Worm (Caenorhabditis elegans) whole organism, young adult: ENCODE data around the gene deb-1.

Source experiments
- B0035.1 ChIP-seq: sonication (generic microtip); optimal IDR thresholded peaks from 2 replicates; lab custom pipeline; 2016; ENCODE audit warnings: missing genetic modification characterization, mild to moderate bottlenecking, missing compliant biosample characterization, missing genotype, missing genetic modification reagents
- B0261.1 ChIP-seq: sonication (generic microtip); optimal IDR thresholded peaks from 2 replicates; lab custom pipeline; 2016; ENCODE audit warnings: mild to moderate bottlenecking, missing genetic modification characterization, moderate library complexity, missing compliant biosample characterization
- B0336.3 ChIP-seq: fragments of 200-800 bp; sonication (Bioruptor generic); IDR thresholded peaks from 2 replicates; pipeline ENCODE4 v1.3.6; 2022; ENCODE audit warnings: missing genetic modification characterization, missing compliant biosample characterization
- C06A6.2 ChIP-seq: fragments of 200-800 bp; sonication (Bioruptor generic); conservative IDR thresholded peaks from 2 replicates; pipeline ENCODE4 v1.3.6; 2022; ENCODE audit warnings: missing genetic modification characterization, missing compliant biosample characterization
- C17E4.6 ChIP-seq: fragments of 200-800 bp; sonication (Bioruptor generic); IDR thresholded peaks from 2 replicates; pipeline ENCODE4 v1.3.6; 2022; ENCODE audit warnings: missing genetic modification reagents, missing genetic modification characterization, missing compliant biosample characterization
- F23B12.7 ChIP-seq: sonication (generic microtip); optimal IDR thresholded peaks from 2 replicates; lab custom pipeline; 2017; ENCODE audit warnings: missing genetic modification characterization, mild to moderate bottlenecking, missing compliant biosample characterization, antibody characterized with exemption, moderate library complexity; ENCODE audit not compliant: insufficient read depth
- F33H1.4 ChIP-seq: fragments of 200-800 bp; sonication (Bioruptor generic); IDR thresholded peaks from 2 replicates; pipeline ENCODE4 v1.3.6; 2022; ENCODE audit warnings: missing genetic modification reagents, missing genetic modification characterization, missing compliant biosample characterization
- K11D2.4 ChIP-seq: fragments of 200-800 bp; sonication (Bioruptor generic); IDR thresholded peaks from 2 replicates; pipeline ENCODE4 v1.3.6; 2022; ENCODE audit warnings: missing genetic modification reagents, missing genetic modification characterization, missing compliant biosample characterization
- K12H6.12 ChIP-seq: fragments of 200-800 bp; sonication (Bioruptor generic); optimal IDR thresholded peaks from 2 replicates; lab custom pipeline; 2018; ENCODE audit warnings: mild to moderate bottlenecking, missing genetic modification characterization, missing compliant biosample characterization
- Y53G8AR.9 ChIP-seq: fragments of 200-800 bp; sonication (Bioruptor generic); conservative IDR thresholded peaks from 2 replicates; pipeline ENCODE4 v1.3.6; 2022; ENCODE audit warnings: missing genetic modification reagents, missing genetic modification characterization, missing compliant biosample characterization
- Y95B8A.8 ChIP-seq: fragments of 200-800 bp; sonication (Bioruptor generic); IDR thresholded peaks from 2 replicates; pipeline ENCODE4 v1.3.6; 2022; ENCODE audit warnings: missing genetic modification reagents, missing genetic modification characterization, missing compliant biosample characterization
- aptf-3 ChIP-seq: fragments of 200-800 bp; sonication (Bioruptor generic); IDR thresholded peaks from 2 replicates; pipeline ENCODE4 v1.3.6; 2022; ENCODE audit warnings: missing genetic modification characterization, missing compliant biosample characterization
- bed-2 ChIP-seq: fragments of 200-800 bp; sonication (Bioruptor generic); IDR thresholded peaks from 2 replicates; pipeline ENCODE4 v1.3.6; 2022; ENCODE audit warnings: missing genetic modification reagents, missing genetic modification characterization, missing compliant biosample characterization
- ceh-40 ChIP-seq: fragments of 200-800 bp; sonication (Bioruptor generic); IDR thresholded peaks from 2 replicates; pipeline ENCODE4 v1.3.6; 2022; ENCODE audit warnings: missing genetic modification characterization, missing compliant biosample characterization
- ceh-91 ChIP-seq: fragments of 200-800 bp; sonication (Bioruptor generic); IDR thresholded peaks from 2 replicates; pipeline ENCODE4 v1.3.6; 2022; ENCODE audit warnings: missing genetic modification reagents, missing genetic modification characterization, missing compliant biosample characterization
- chd-7 ChIP-seq: sonication (generic microtip); optimal IDR thresholded peaks from 2 replicates; lab custom pipeline; 2016; ENCODE audit warnings: mild to moderate bottlenecking, missing genetic modification characterization, moderate library complexity, missing compliant biosample characterization
- dpl-1 ChIP-seq: fragments of 150-350 bp; optimal IDR thresholded peaks from 2 replicates; lab custom pipeline; 2014; ENCODE audit warnings: missing biosample characterization, missing genetic modification reagents, missing genetic modification characterization
- egl-44 ChIP-seq: fragments of 200-800 bp; sonication (Bioruptor generic); IDR thresholded peaks from 2 replicates; pipeline ENCODE4 v1.3.6; 2022; ENCODE audit warnings: missing genetic modification reagents, missing genetic modification characterization, missing compliant biosample characterization
- egrh-3 ChIP-seq: fragments of 200-800 bp; sonication (Bioruptor generic); IDR thresholded peaks from 2 replicates; pipeline ENCODE4 v1.3.6; 2022; ENCODE audit warnings: missing genetic modification reagents, missing genetic modification characterization, missing compliant biosample characterization
- ets-4 ChIP-seq: fragments of 200-800 bp; sonication (Bioruptor generic); optimal IDR thresholded peaks from 2 replicates; lab custom pipeline; 2018; ENCODE audit warnings: mild to moderate bottlenecking, missing genetic modification characterization, missing compliant biosample characterization
- hlh-12 ChIP-seq: sonication (generic microtip); optimal IDR thresholded peaks from 2 replicates; lab custom pipeline; 2016; ENCODE audit warnings: missing genetic modification characterization, missing compliant biosample characterization
- hmg-1.2 ChIP-seq: fragments of 200-800 bp; sonication (Bioruptor generic); IDR thresholded peaks from 2 replicates; pipeline ENCODE4 v1.3.6; 2022; ENCODE audit warnings: missing genetic modification reagents, missing genetic modification characterization, missing compliant biosample characterization
- lag-1 ChIP-seq: fragments of 200-800 bp; sonication (Bioruptor generic); IDR thresholded peaks from 2 replicates; pipeline ENCODE4 v1.3.6; 2022; ENCODE audit warnings: missing genetic modification reagents, missing genetic modification characterization, missing compliant biosample characterization
- lin-26 ChIP-seq: fragments of 200-800 bp; sonication (Bioruptor generic); IDR thresholded peaks from 2 replicates; pipeline ENCODE4 v1.3.6; 2022; ENCODE audit warnings: missing genetic modification reagents, missing genetic modification characterization, missing compliant biosample characterization
- lin-35 ChIP-seq, 3 experiments: fragments of 150-350 bp in 2 of 3; sonication (generic microtip) in 1 of 3; optimal IDR thresholded peaks; 2 replicates each; lab custom pipeline; 2014 to 2018; ENCODE audit warnings: missing biosample characterization in 3 of 3, missing genetic modification characterization in 3 of 3, missing genetic modification reagents in 3 of 3
- lin-54 ChIP-seq: fragments of 200-800 bp; sonication (Bioruptor generic); optimal IDR thresholded peaks from 2 replicates; lab custom pipeline; 2018; ENCODE audit warnings: mild to moderate bottlenecking, missing genetic modification characterization, missing compliant biosample characterization
- lsy-27 ChIP-seq: sonication (generic microtip); optimal IDR thresholded peaks from 2 replicates; lab custom pipeline; 2017; ENCODE audit warnings: missing genetic modification characterization, mild to moderate bottlenecking, missing compliant biosample characterization, antibody characterized with exemption, missing genotype, borderline replicate concordance; ENCODE audit not compliant: insufficient read depth
- mel-28 ChIP-seq: sonication (generic microtip); optimal IDR thresholded peaks from 2 replicates; lab custom pipeline; 2016; ENCODE audit warnings: borderline replicate concordance, mild to moderate bottlenecking, missing genetic modification characterization, missing compliant biosample characterization
- mes-4 ChIP-seq: sonication (generic microtip); optimal IDR thresholded peaks from 2 replicates; lab custom pipeline; 2016; ENCODE audit warnings: missing genotype, missing genetic modification characterization, missing compliant biosample characterization
- nhr-179 ChIP-seq: sonication (generic microtip); optimal IDR thresholded peaks from 2 replicates; lab custom pipeline; 2016; ENCODE audit warnings: mild to moderate bottlenecking, missing genetic modification characterization, missing compliant biosample characterization
- nhr-80 ChIP-seq: sonication (generic microtip); optimal IDR thresholded peaks from 2 replicates; lab custom pipeline; 2016; ENCODE audit warnings: missing genetic modification characterization, missing compliant biosample characterization
- rec-8 ChIP-seq, 2 experiments: sonication (generic microtip); optimal IDR thresholded peaks; 2 replicates each; lab custom pipeline; 2016; ENCODE audit warnings: mild to moderate bottlenecking in 2 of 2, missing genetic modification characterization in 2 of 2, missing genetic modification reagents in 2 of 2, missing genotype in 2 of 2, missing biosample characterization in 1 of 2, missing compliant biosample characterization in 1 of 2, moderate library complexity in 1 of 2
- snpc-1.1 ChIP-seq: sonication (generic microtip); optimal IDR thresholded peaks from 2 replicates; lab custom pipeline; 2017; ENCODE audit warnings: missing genetic modification characterization, mild to moderate bottlenecking, missing compliant biosample characterization, antibody characterized with exemption, moderate library complexity, missing genotype, missing genetic modification reagents; ENCODE audit not compliant: insufficient read depth
- tbx-9 ChIP-seq: sonication (generic microtip); optimal IDR thresholded peaks from 2 replicates; lab custom pipeline; 2016; ENCODE audit warnings: borderline replicate concordance, missing genetic modification characterization, inconsistent platforms, missing compliant biosample characterization
- unc-130 ChIP-seq: sonication (generic microtip); optimal IDR thresholded peaks from 2 replicates; lab custom pipeline; 2016; ENCODE audit warnings: missing genetic modification reagents, missing genetic modification characterization, missing compliant biosample characterization
- ztf-18 ChIP-seq: sonication (generic microtip); optimal IDR thresholded peaks from 2 replicates; lab custom pipeline; 2016; ENCODE audit warnings: missing genotype, mild to moderate bottlenecking, missing genetic modification characterization, missing compliant biosample characterization
- ztf-28 ChIP-seq: fragments of 200-800 bp; sonication (Bioruptor generic); IDR thresholded peaks from 2 replicates; pipeline ENCODE4 v1.3.6; 2022; ENCODE audit warnings: missing genetic modification reagents, missing genetic modification characterization, missing compliant biosample characterization

deb-1 gene

ce11 chrIV:7103211-7103679 is 9.2 kb upstream of the deb-1 start, which contains the start of the genes rde-8 and ZC477.3 (continued):
- TF ChIP-seq lsy-27 (no peak), lin-35 (GFP tag; optimal IDR thresholded peaks at IDR 0.05; lab: Kevin White, UChicago) (peak in 1 of 3 experiments; percentile 77), nhr-179 (tag; lab: Kevin White, UChicago) (no peak), lin-54 (GFP tag; lab: Kevin White, UChicago) (peak; percentile 74), F33H1.4 (GFP tag; lab: Robert Waterston, UW) (peak; percentile 65), lin-26 (GFP tag; lab: Robert Waterston, UW) (no peak), Y53G8AR.9 (GFP tag; lab: Robert Waterston, UW) (0 out of 2 replicates have a peak, but pooled peaks have one; percentile 30), B0261.1 (tag; lab: Kevin White, UChicago) (no peak), snpc-1.1 (tag; lab: Kevin White, UChicago) (peak; percentile 10), Y95B8A.8 (no peak), ztf-28 (GFP tag; lab: Robert Waterston, UW) (no peak), ceh-40 (GFP tag; lab: Robert Waterston, UW) (no peak), unc-130 (GFP tag; lab: Kevin White, UChicago) (no peak), C17E4.6 (no peak), rec-8 (tag; optimal IDR thresholded peaks at IDR 0.05; lab: Kevin White, UChicago) (no peak), dpl-1 (peak; percentile 36), K12H6.12 (no peak), ceh-91 (GFP tag; lab: Robert Waterston, UW) (no peak), F23B12.7 (no peak), mel-28 (tag; lab: Kevin White, UChicago) (no peak), aptf-3 (no peak), C06A6.2 (GFP tag; lab: Robert Waterston, UW) (no peak), hlh-12 (tag; lab: Kevin White, UChicago) (no peak), K11D2.4 (peak; percentile 27; the same call in 1 of the 2 replicates), nhr-80 (tag; lab: Kevin White, UChicago) (peak; percentile 17), bed-2 (GFP tag; lab: Robert Waterston, UW) (no peak), egl-44 (GFP tag; lab: Robert Waterston, UW) (no peak), tbx-9 (no peak), B0035.1 (tag; lab: Kevin White, UChicago) (no peak), B0336.3 (GFP tag; lab: Robert Waterston, UW) (peak; percentile 54; the same call in 1 of the 2 replicates), mes-4 (tag; lab: Kevin White, UChicago) (no peak), ets-4 (no peak), chd-7 (no peak)

ce11 chrIV:7099377-7099776 is 5.3 kb upstream of the deb-1 start:
- TF ChIP-seq lin-26 (GFP tag; lab: Robert Waterston, UW) (no peak), hmg-1.2 (peak; percentile 48; the same call in 1 of the 2 replicates), nhr-80 (tag; lab: Kevin White, UChicago) (peak; percentile 24)
- TF ChIP-seq, all 124 proteins: peak for 2

ce11 chrIV:7098509-7099065 is 4.5 kb upstream of the deb-1 start, which contains the start of gene ZC477.4:
Gene ZC477.4, minus strand, starts transcription at chrIV:7098784.
- TF ChIP-seq ztf-18 (tag; lab: Kevin White, UChicago) (no peak), egrh-3 (GFP tag; lab: Robert Waterston, UW) (0 out of 2 replicates have a peak, but pooled peaks have one; percentile 25), lag-1 (0 out of 2 replicates have a peak, but pooled peaks have one; percentile 54)
